Worm (Caenorhabditis elegans): ENCODE data around the gene T20D4.19.

DNA sequence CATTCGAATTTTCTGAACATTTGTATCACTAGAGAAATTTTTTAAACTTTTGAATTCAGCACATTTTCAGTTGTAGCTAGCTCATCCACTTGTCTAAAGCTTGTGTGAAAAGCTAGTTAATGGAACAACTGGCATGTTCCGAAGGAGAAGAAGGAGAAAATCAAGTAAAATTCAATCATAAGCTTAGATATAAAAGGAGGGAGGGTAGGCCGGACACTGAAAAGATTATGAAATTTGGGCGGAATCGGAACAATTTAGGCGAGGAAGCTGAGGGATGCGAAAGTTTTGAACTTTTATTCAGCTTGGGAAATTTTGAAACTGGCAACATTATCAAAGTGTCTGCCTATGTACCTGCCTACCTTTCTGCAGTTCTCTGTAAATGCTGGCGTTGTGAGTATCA lies 21.1 kb upstream of the T20D4.19 start:
- TF ChIP-seq lin-13 (GFP tag; optimal IDR thresholded peaks at IDR 0.05), result no peak
- TF ChIP-seq unc-62 (GFP tag; optimal IDR thresholded peaks at IDR 0.05), result no peak
- no peak for TF ChIP-seq elt-3 (tag; optimal IDR thresholded peaks at IDR 0.05)
- no peak for TF ChIP-seq ztf-11 (tag; optimal IDR thresholded peaks at IDR 0.05)
- no peak for TF ChIP-seq nhr-129 (tag; optimal IDR thresholded peaks at IDR 0.05)
- TF ChIP-seq unc-55 (GFP tag; optimal IDR thresholded peaks at IDR 0.05), result no peak
- TF ChIP-seq ceh-16 (tag; optimal IDR thresholded peaks at IDR 0.05), result no peak
- TF ChIP-seq zag-1 (tag; optimal IDR thresholded peaks at IDR 0.05), result no peak
- TF ChIP-seq nhr-25 (tag; optimal IDR thresholded peaks at IDR 0.05), result no peak
- TF ChIP-seq nhr-11 (tag; optimal IDR thresholded peaks at IDR 0.05), result no peak
